Worm (Caenorhabditis elegans) whole organism, L4 larva: ENCODE data around the gene srx-19.

Experiments used
- D1046.2 ChIP-seq: fragments of 200-800 bp; sonication (Bioruptor generic); IDR thresholded peaks from 2 replicates; pipeline ENCODE4 v1.3.6; 2022; ENCODE audit warnings: missing genetic modification characterization, missing compliant biosample characterization
- F10B5.3 ChIP-seq: sonication (generic microtip); optimal IDR thresholded peaks from 2 replicates; lab custom pipeline; 2016; ENCODE audit warnings: mild to moderate bottlenecking, missing genetic modification characterization, missing compliant biosample characterization
- F37D6.2 ChIP-seq: sonication (generic microtip); optimal IDR thresholded peaks from 2 replicates; lab custom pipeline; 2016; ENCODE audit warnings: mild to moderate bottlenecking, missing genetic modification characterization, missing compliant biosample characterization
- T26A8.4 ChIP-seq: fragments of 200-800 bp; sonication (Bioruptor generic); IDR thresholded peaks from 2 replicates; pipeline ENCODE4 v1.3.6; 2022; ENCODE audit warnings: missing genetic modification characterization, missing compliant biosample characterization
- Y75B8A.6 ChIP-seq: fragments of 200-800 bp; sonication (Bioruptor generic); IDR thresholded peaks from 2 replicates; pipeline ENCODE4 v1.3.6; 2022; ENCODE audit warnings: missing genetic modification reagents, missing genetic modification characterization, missing compliant biosample characterization
- ZK337.2 ChIP-seq: fragments of 200-800 bp; sonication (Bioruptor generic); IDR thresholded peaks from 2 replicates; pipeline ENCODE4 v1.3.6; 2022; ENCODE audit warnings: missing genetic modification reagents, missing genetic modification characterization, missing compliant biosample characterization
- aha-1 ChIP-seq: fragments of 150-350 bp; peaks from one replicate; lab custom pipeline; 2014; ENCODE audit warnings: missing biosample characterization, missing genetic modification characterization
- ceh-20 ChIP-seq: fragments of 200-800 bp; sonication (Bioruptor generic); IDR thresholded peaks from 2 replicates; pipeline ENCODE4 v1.3.6; 2022; ENCODE audit warnings: missing genetic modification reagents, missing genetic modification characterization, missing compliant biosample characterization
- ceh-28 ChIP-seq: fragments of 150-350 bp; optimal IDR thresholded peaks from 2 replicates; lab custom pipeline; 2014; ENCODE audit warnings: missing biosample characterization, missing genetic modification reagents, missing genetic modification characterization
- ceh-62 ChIP-seq: sonication (generic microtip); optimal IDR thresholded peaks from 2 replicates; lab custom pipeline; 2017; ENCODE audit warnings: missing biosample characterization, missing genetic modification characterization
- daf-12 ChIP-seq: fragments of 150-350 bp; optimal IDR thresholded peaks from 2 replicates; lab custom pipeline; 2014; ENCODE audit warnings: missing biosample characterization, missing genetic modification reagents, missing genetic modification characterization
- daf-16 ChIP-seq, 3 experiments: sonication (generic microtip); optimal IDR thresholded peaks; 2 replicates each; lab custom pipeline; 2016 to 2017; ENCODE audit warnings: missing genetic modification characterization in 3 of 3, missing genetic modification reagents in 3 of 3, mild to moderate bottlenecking in 2 of 3, missing compliant biosample characterization in 2 of 3, missing biosample characterization in 1 of 3, moderate library complexity in 1 of 3
- dmd-6 ChIP-seq: fragments of 200-800 bp; sonication (Bioruptor generic); IDR thresholded peaks from 2 replicates; pipeline ENCODE4 v1.3.6; 2022; ENCODE audit warnings: missing genetic modification reagents, missing genetic modification characterization, missing compliant biosample characterization
- duxl-1 ChIP-seq: sonication (generic microtip); optimal IDR thresholded peaks from 2 replicates; lab custom pipeline; 2016; ENCODE audit warnings: mild to moderate bottlenecking, missing genetic modification characterization, moderate library complexity, missing compliant biosample characterization; ENCODE audit not compliant: poor library complexity
- egl-27 ChIP-seq: sonication (generic microtip); optimal IDR thresholded peaks from 3 replicates; lab custom pipeline; 2017; ENCODE audit warnings: missing biosample characterization, missing genetic modification reagents, missing genetic modification characterization
- egl-43 ChIP-seq: fragments of 200-800 bp; sonication (Bioruptor generic); IDR thresholded peaks from 2 replicates; pipeline ENCODE4 v1.3.6; 2022; ENCODE audit warnings: missing genetic modification reagents, missing genetic modification characterization, missing compliant biosample characterization
- hlh-30 ChIP-seq: sonication (generic microtip); optimal IDR thresholded peaks from 2 replicates; lab custom pipeline; 2017; ENCODE audit warnings: antibody characterized with exemption, mild to moderate bottlenecking, missing genetic modification characterization, missing compliant biosample characterization; ENCODE audit not compliant: insufficient read depth
- hmg-1.1 ChIP-seq: fragments of 200-800 bp; sonication (Bioruptor generic); IDR thresholded peaks from 2 replicates; pipeline ENCODE4 v1.3.6; 2022; ENCODE audit warnings: missing genetic modification reagents, missing genetic modification characterization, missing compliant biosample characterization
- lin-13 ChIP-seq: fragments of 150-350 bp; optimal IDR thresholded peaks from 2 replicates; lab custom pipeline; 2014; ENCODE audit warnings: missing biosample characterization, missing genetic modification reagents, missing genetic modification characterization
- lin-29 ChIP-seq: fragments of 200-800 bp; sonication (Bioruptor generic); IDR thresholded peaks from 2 replicates; pipeline ENCODE4 v1.3.6; 2022; ENCODE audit warnings: missing genetic modification reagents, missing genetic modification characterization, missing compliant biosample characterization
- lin-38 ChIP-seq: fragments of 200-800 bp; sonication (Bioruptor generic); IDR thresholded peaks from 2 replicates; pipeline ENCODE4 v1.3.6; 2022; ENCODE audit warnings: missing genetic modification reagents, missing genetic modification characterization, missing compliant biosample characterization
- lin-39 ChIP-seq: fragments of 150-350 bp; optimal IDR thresholded peaks from 2 replicates; lab custom pipeline; 2014; ENCODE audit warnings: missing biosample characterization, missing genetic modification reagents, missing genetic modification characterization
- lsy-2 ChIP-seq, 2 experiments: fragments of 150-350 bp in 1 of 2; sonication (generic microtip) in 1 of 2; optimal IDR thresholded peaks; 2 replicates each; lab custom pipeline; 2014 to 2017; ENCODE audit warnings: missing biosample characterization in 2 of 2, missing genetic modification characterization in 2 of 2
- mes-2 ChIP-seq: sonication (generic microtip); optimal IDR thresholded peaks from 2 replicates; lab custom pipeline; 2016; ENCODE audit warnings: missing genotype, mild to moderate bottlenecking, missing genetic modification characterization, missing compliant biosample characterization; ENCODE audit not compliant: poor library complexity, severe bottlenecking
- mxl-2 ChIP-seq: fragments of 200-800 bp; sonication (Bioruptor generic); conservative IDR thresholded peaks from 2 replicates; pipeline ENCODE4 v1.3.6; 2022; ENCODE audit warnings: missing genetic modification reagents, missing genetic modification characterization, missing compliant biosample characterization
- nhr-11 ChIP-seq: fragments of 150-350 bp; optimal IDR thresholded peaks from 2 replicates; lab custom pipeline; 2014; ENCODE audit warnings: missing biosample characterization, missing genetic modification characterization
- nhr-28 ChIP-seq: fragments of 150-350 bp; optimal IDR thresholded peaks from 2 replicates; lab custom pipeline; 2014; ENCODE audit warnings: missing biosample characterization, missing genetic modification characterization
- nhr-41 ChIP-seq: fragments of 200-800 bp; sonication (Bioruptor generic); IDR thresholded peaks from 2 replicates; pipeline ENCODE4 v1.3.6; 2022; ENCODE audit warnings: missing genetic modification reagents, missing genetic modification characterization, missing compliant biosample characterization
- nhr-6 ChIP-seq: fragments of 150-350 bp; optimal IDR thresholded peaks from 2 replicates; lab custom pipeline; 2014; ENCODE audit warnings: missing biosample characterization, missing genetic modification characterization
- nhr-76 ChIP-seq: fragments of 150-350 bp; optimal IDR thresholded peaks from 2 replicates; lab custom pipeline; 2014; ENCODE audit warnings: missing biosample characterization, missing genetic modification characterization
- nhr-77 ChIP-seq: fragments of 150-350 bp; optimal IDR thresholded peaks from 2 replicates; lab custom pipeline; 2014; ENCODE audit warnings: missing biosample characterization, missing genetic modification characterization
- php-3 ChIP-seq: fragments of 200-800 bp; sonication (Bioruptor generic); IDR thresholded peaks from 2 replicates; pipeline ENCODE4 v1.3.6; 2022; ENCODE audit warnings: missing genetic modification reagents, missing genetic modification characterization, missing compliant biosample characterization
- rbr-2 ChIP-seq: sonication (generic microtip); optimal IDR thresholded peaks from 2 replicates; lab custom pipeline; 2016; ENCODE audit warnings: missing genotype, missing genetic modification characterization, missing compliant biosample characterization
- sdz-12 ChIP-seq: fragments of 200-800 bp; sonication (Bioruptor generic); optimal IDR thresholded peaks from 2 replicates; lab custom pipeline; 2018; ENCODE audit warnings: mild to moderate bottlenecking, missing genetic modification characterization, missing compliant biosample characterization
- tag-97 ChIP-seq: fragments of 200-800 bp; sonication (Bioruptor generic); IDR thresholded peaks from 2 replicates; pipeline ENCODE4 v1.3.6; 2022; ENCODE audit warnings: missing genetic modification characterization, missing compliant biosample characterization
- tra-1 ChIP-seq: fragments of 200-800 bp; sonication (Bioruptor generic); IDR thresholded peaks from 2 replicates; pipeline ENCODE4 v1.3.6; 2022; ENCODE audit warnings: missing genetic modification reagents, missing genetic modification characterization, missing compliant biosample characterization
- unc-130 ChIP-seq: sonication (generic microtip); optimal IDR thresholded peaks from 2 replicates; lab custom pipeline; 2016; ENCODE audit warnings: missing genetic modification reagents, missing genetic modification characterization, missing compliant biosample characterization
- unc-39 ChIP-seq: sonication (generic microtip); optimal IDR thresholded peaks from 2 replicates; lab custom pipeline; 2017; ENCODE audit warnings: missing biosample characterization, missing genetic modification characterization
- unc-62 ChIP-seq, 3 experiments: fragments of 150-350 bp in 1 of 3; sonication (generic microtip); optimal IDR thresholded peaks in 2 of 3; peaks in 1 of 3; 1 replicate in 1 of 3; 2 replicates in 2 of 3; lab custom pipeline; 2014 to 2017; ENCODE audit warnings: missing biosample characterization in 3 of 3, missing genetic modification characterization in 3 of 3, missing genetic modification reagents in 3 of 3, missing genotype in 1 of 3
- zfp-2 ChIP-seq: sonication (generic microtip); optimal IDR thresholded peaks from 2 replicates; lab custom pipeline; 2016; ENCODE audit warnings: mild to moderate bottlenecking, missing genetic modification characterization, missing compliant biosample characterization
- zip-2 ChIP-seq: fragments of 150-350 bp; optimal IDR thresholded peaks from 2 replicates; lab custom pipeline; 2014; ENCODE audit warnings: missing biosample characterization, missing genetic modification characterization
- ztf-7 ChIP-seq: fragments of 150-350 bp; optimal IDR thresholded peaks from 2 replicates; lab custom pipeline; 2014; ENCODE audit warnings: missing biosample characterization, missing genetic modification characterization

srx-19 gene

ce11 chrIV:6909863-6910733 lies 37.0 kb downstream of the srx-19 start, which contains the start of the genes rpn-1 and ribo-1 (continued):
- TF ChIP-seq F37D6.2 (tag; lab: Kevin White, UChicago) (no peak), lin-38 (no peak), dmd-6 (no peak), lin-13 (no peak), F10B5.3 (tag; lab: Kevin White, UChicago) (no peak), hmg-1.1 (GFP tag; lab: Robert Waterston, UW) (no peak), nhr-77 (tag; lab: Kevin White, UChicago) (no peak), zip-2 (no peak), ZK337.2 (no peak), tag-97 (GFP tag; lab: Robert Waterston, UW) (no peak), php-3 (no peak), Y75B8A.6 (GFP tag; lab: Robert Waterston, UW) (no peak), daf-16 (GFP tag; optimal IDR thresholded peaks at IDR 0.05; lab: Kevin White, UChicago) (no peak), daf-16 (tag; optimal IDR thresholded peaks at IDR 0.05; lab: Kevin White, UChicago) (peak; percentile 25), nhr-41 (GFP tag; lab: Robert Waterston, UW) (no peak), daf-12 (tag; lab: Kevin White, UChicago) (no peak), rbr-2 (tag; lab: Kevin White, UChicago) (no peak), ceh-20 (GFP tag; lab: Robert Waterston, UW) (no peak), lsy-2 (tag; optimal IDR thresholded peaks at IDR 0.05; lab: Kevin White, UChicago) (peak in 1 of 2 experiments; percentile 64), ceh-28 (tag; lab: Kevin White, UChicago) (no peak), zfp-2 (tag; lab: Kevin White, UChicago) (no peak), duxl-1 (tag; lab: Kevin White, UChicago) (no peak), egl-27 (tag; lab: Kevin White, UChicago) (no peak), nhr-28 (tag; lab: Kevin White, UChicago) (no peak), lin-29 (no peak), nhr-76 (no peak), tra-1 (GFP tag; lab: Robert Waterston, UW) (no peak), T26A8.4 (GFP tag; lab: Robert Waterston, UW) (no peak), unc-130 (peak; percentile 53), mxl-2 (no peak), sdz-12 (no peak), aha-1 (tag; lab: Kevin White, UChicago) (peak; percentile 88), unc-62 (GFP tag; optimal IDR thresholded peaks at IDR 0.05 in 1 of 2; lab: Kevin White, UChicago) (peak in 1 of 2 experiments; percentile 19), unc-62 (tag; optimal IDR thresholded peaks at IDR 0.05; lab: Kevin White, UChicago) (no peak), hlh-30 (tag; lab: Kevin White, UChicago) (no peak), D1046.2 (GFP tag; lab: Robert Waterston, UW) (no peak), nhr-11 (tag; lab: Kevin White, UChicago) (no peak), egl-43 (GFP tag; lab: Robert Waterston, UW) (no peak), nhr-6 (peak; percentile 15), ceh-62 (tag; lab: Kevin White, UChicago) (no peak), ztf-7 (no peak), mes-2 (peak; percentile 39), lin-39 (tag; lab: Kevin White, UChicago) (no peak), unc-39 (no peak)
